Worm (Caenorhabditis elegans) whole organism, mixed stage, embryonic: Measurements from ENCODE around the gene lnp-1.

Experiments used
- ces-1 ChIP-seq: fragments of 150-350 bp; optimal IDR thresholded peaks from 2 replicates; lab custom pipeline; 2014; ENCODE audit warnings: missing biosample characterization, missing genetic modification reagents, missing genetic modification characterization
- drap-1 ChIP-seq: fragments of 200-800 bp; sonication (Bioruptor generic); optimal IDR thresholded peaks from 3 replicates; lab custom pipeline; 2018; ENCODE audit warnings: mild to moderate bottlenecking, missing genetic modification characterization, missing compliant biosample characterization
- lin-13 ChIP-seq: fragments of 150-350 bp; optimal IDR thresholded peaks from 2 replicates; lab custom pipeline; 2014; ENCODE audit warnings: missing biosample characterization, missing genetic modification characterization
- lsy-2 ChIP-seq: fragments of 150-350 bp; optimal IDR thresholded peaks from 2 replicates; lab custom pipeline; 2014; ENCODE audit warnings: missing biosample characterization, missing genetic modification characterization
- mab-5 ChIP-seq: fragments of 150-350 bp; optimal IDR thresholded peaks from 2 replicates; lab custom pipeline; 2014; ENCODE audit warnings: missing biosample characterization, missing genetic modification characterization
- nhr-28 ChIP-seq: fragments of 150-350 bp; optimal IDR thresholded peaks from 2 replicates; lab custom pipeline; 2014; ENCODE audit warnings: missing biosample characterization, missing genetic modification characterization
- unc-120 ChIP-seq: sonication (generic microtip); optimal IDR thresholded peaks from 2 replicates; lab custom pipeline; 2017; ENCODE audit warnings: missing genetic modification characterization, missing compliant biosample characterization; ENCODE audit not compliant: poor library complexity, severe bottlenecking
- unc-62 ChIP-seq: fragments of 150-350 bp; optimal IDR thresholded peaks from 2 replicates; lab custom pipeline; 2014; ENCODE audit warnings: missing biosample characterization, missing genetic modification reagents, missing genetic modification characterization

- no peak for TF ChIP-seq unc-62 (GFP tag; lab: Kevin White, UChicago)
- TF ChIP-seq nhr-28 (tag; lab: Kevin White, UChicago) = no peak
- TF ChIP-seq mab-5 = no peak
- no peak for TF ChIP-seq drap-1 (GFP tag; lab: Kevin White, UChicago)
- TF ChIP-seq ces-1 = no peak
- TF ChIP-seq lsy-2 (tag; lab: Kevin White, UChicago) = no peak
- no peak for TF ChIP-seq unc-120 (tag; lab: Kevin White, UChicago)
- TF ChIP-seq lin-13 = no peak
Measured at ce11 chrX:4604185-4604584, 15.6 kb downstream of the lnp-1 start.
